Worm (Caenorhabditis elegans) whole organism, midembryonic: Measurements from ENCODE around the gene F53C3.3.

ENCODE experiments used
- T22C8.4 ChIP-seq: fragments of 200-800 bp; sonication (Bioruptor generic); IDR thresholded peaks from 2 replicates; pipeline ENCODE4 v1.3.6; 2022; ENCODE audit warnings: missing genetic modification characterization, missing compliant biosample characterization
- cog-1 ChIP-seq: sonication (generic microtip); optimal IDR thresholded peaks from 2 replicates; lab custom pipeline; 2016; ENCODE audit warnings: missing genetic modification characterization, missing compliant biosample characterization
- flt-1 ChIP-seq: fragments of 200-800 bp; sonication (Bioruptor generic); IDR thresholded peaks from 2 replicates; pipeline ENCODE4 v1.3.6; 2022; ENCODE audit warnings: missing genetic modification characterization, missing compliant biosample characterization
- klf-2 ChIP-seq: fragments of 200-800 bp; sonication (Bioruptor generic); conservative IDR thresholded peaks from 2 replicates; pipeline ENCODE4 v1.3.6; 2022; ENCODE audit warnings: missing genetic modification reagents, missing genetic modification characterization, missing compliant biosample characterization
- med-1 ChIP-seq: sonication (generic microtip); optimal IDR thresholded peaks from 2 replicates; lab custom pipeline; 2017; ENCODE audit warnings: missing genetic modification characterization, mild to moderate bottlenecking, missing compliant biosample characterization, antibody characterized with exemption, missing genetic modification reagents; ENCODE audit not compliant: insufficient read depth
- ref-1 ChIP-seq: fragments of 200-800 bp; sonication (Bioruptor generic); conservative IDR thresholded peaks from 2 replicates; pipeline ENCODE4 v1.3.6; 2022; ENCODE audit warnings: missing genetic modification reagents, missing genetic modification characterization, missing compliant biosample characterization
- tab-1 ChIP-seq: fragments of 200-800 bp; sonication (Bioruptor generic); IDR thresholded peaks from 2 replicates; pipeline ENCODE4 v1.3.6; 2022; ENCODE audit warnings: missing genetic modification characterization, missing compliant biosample characterization
- ztf-23 ChIP-seq: fragments of 200-800 bp; sonication (Bioruptor generic); IDR thresholded peaks from 2 replicates; pipeline ENCODE4 v1.3.6; 2022; ENCODE audit warnings: missing genetic modification reagents, missing genetic modification characterization, missing compliant biosample characterization
- ztf-29 ChIP-seq: fragments of 200-800 bp; sonication (Bioruptor generic); IDR thresholded peaks from 2 replicates; pipeline ENCODE4 v1.3.6; 2022; ENCODE audit warnings: missing genetic modification reagents, missing genetic modification characterization, missing compliant biosample characterization

The F53C3.3 gene

DNA sequence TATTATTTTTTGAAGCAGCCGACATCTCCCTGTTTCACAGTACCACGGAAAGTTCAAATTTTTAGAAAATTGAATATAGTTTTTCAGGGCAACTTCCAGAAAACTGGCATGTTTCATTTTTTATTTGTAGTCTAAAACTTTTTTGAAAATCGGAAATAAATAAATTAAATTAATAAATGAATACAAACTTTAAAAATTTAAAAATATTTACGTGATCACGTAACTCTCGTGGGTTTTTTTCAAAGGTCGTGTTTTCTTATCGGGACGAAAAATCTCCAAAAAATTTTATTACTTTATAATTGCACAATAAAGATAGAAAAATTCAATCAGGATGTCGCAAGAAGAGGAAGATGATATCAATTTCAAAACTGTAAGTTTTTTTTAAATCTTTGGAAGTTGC lies 9.1 kb downstream of the F53C3.3 start, which contains the start of gene F53C3.1:
F53C3.1 (plus strand) TSS at position 301 of the 400 bp plus-strand sequence.
- TF ChIP-seq med-1 (no peak), ztf-23 (GFP tag; lab: Robert Waterston, UW) (no peak), ref-1 (no peak), klf-2 (no peak), T22C8.4 (GFP tag; lab: Robert Waterston, UW) (no peak), tab-1 (GFP tag; lab: Robert Waterston, UW) (no peak), cog-1 (no peak), flt-1 (GFP tag; lab: Robert Waterston, UW) (no peak), ztf-29 (GFP tag; lab: Robert Waterston, UW) (no peak)

DNA sequence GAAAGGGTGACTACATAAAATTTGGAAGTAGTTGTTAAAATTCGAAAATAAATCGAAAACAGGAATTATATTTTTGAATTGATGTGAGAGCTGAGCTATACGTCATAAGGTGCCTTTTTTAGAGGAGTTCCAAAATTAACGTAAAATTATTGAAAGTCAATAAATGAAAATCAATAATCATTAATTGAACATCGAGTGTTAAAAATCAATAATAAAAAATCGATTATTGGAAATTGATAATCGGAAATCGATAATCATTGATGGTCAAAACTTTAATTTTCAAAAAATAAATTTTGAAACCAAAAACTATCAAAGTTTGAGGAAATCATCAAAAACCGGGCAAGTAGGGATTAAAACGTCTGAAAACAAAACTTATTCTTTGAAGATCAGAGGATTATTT lies 11.0 kb downstream of the F53C3.3 start:
- TF ChIP-seq T22C8.4 (GFP tag; lab: Robert Waterston, UW) (peak; percentile 33; the same call in 1 of the 2 replicates), ztf-29 (GFP tag; lab: Robert Waterston, UW) (no peak)

DNA sequence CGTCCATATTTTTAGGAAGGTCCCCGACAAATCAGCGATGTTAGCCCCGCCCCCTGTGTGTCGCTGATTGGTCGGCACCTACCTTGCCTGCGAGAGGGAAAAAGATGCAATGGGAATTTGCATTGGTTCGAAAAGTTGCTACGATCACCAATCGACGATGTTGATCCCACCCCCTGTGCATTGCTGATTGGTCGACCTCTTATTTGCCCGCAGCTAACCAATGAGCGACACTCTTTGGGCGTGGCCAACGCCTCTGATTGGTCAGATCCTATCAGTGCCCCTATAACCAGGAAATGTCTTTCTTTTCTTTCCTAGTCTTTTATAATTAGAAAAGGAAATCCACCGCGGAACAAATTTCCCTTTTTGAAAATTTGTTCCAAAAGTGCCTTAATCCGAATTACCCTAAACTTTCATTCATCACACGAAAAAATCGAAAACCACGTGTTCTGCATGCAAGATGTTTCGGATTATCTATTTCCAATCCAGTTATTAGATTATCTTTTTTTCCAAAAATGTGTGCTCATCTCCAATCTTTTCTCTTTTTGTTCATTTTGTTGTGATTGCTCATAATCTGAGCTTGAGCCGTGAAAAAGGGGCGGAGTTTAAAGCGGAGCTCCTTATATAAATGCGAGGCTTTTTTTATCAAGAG lies 15.5 kb downstream of the F53C3.3 start:
- TF ChIP-seq cog-1: no peak
- TF ChIP-seq ref-1: no peak

DNA sequence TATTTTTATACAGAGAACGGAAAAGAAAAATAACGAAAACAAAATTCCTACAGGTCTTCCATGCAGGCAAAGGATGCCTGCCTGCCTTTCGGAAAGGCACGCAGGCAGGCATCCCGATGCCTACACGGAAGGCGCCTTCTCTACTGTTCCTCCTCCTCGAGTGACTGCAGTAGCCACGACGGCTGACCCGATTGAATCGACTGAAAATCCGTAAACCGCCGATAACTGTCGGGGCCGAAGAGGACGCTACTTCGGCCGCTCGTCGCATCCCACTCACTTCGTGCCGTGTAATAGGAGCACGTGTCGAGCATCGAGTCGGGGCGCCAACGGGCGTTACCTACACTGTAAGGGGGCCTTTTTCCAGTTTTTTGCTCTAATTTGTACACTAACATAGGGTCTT lies 18.0 kb downstream of the F53C3.3 start:
- no peak for TF ChIP-seq ztf-23 (GFP tag; lab: Robert Waterston, UW)
- TF ChIP-seq tab-1 (GFP tag; lab: Robert Waterston, UW): no peak
- TF ChIP-seq flt-1 (GFP tag; lab: Robert Waterston, UW): no peak
- TF ChIP-seq med-1: no peak
- TF ChIP-seq ref-1: no peak
- TF ChIP-seq ztf-29 (GFP tag; lab: Robert Waterston, UW): no peak
- no peak for TF ChIP-seq cog-1
- no peak for TF ChIP-seq T22C8.4 (GFP tag; lab: Robert Waterston, UW)
- no peak for TF ChIP-seq klf-2

DNA sequence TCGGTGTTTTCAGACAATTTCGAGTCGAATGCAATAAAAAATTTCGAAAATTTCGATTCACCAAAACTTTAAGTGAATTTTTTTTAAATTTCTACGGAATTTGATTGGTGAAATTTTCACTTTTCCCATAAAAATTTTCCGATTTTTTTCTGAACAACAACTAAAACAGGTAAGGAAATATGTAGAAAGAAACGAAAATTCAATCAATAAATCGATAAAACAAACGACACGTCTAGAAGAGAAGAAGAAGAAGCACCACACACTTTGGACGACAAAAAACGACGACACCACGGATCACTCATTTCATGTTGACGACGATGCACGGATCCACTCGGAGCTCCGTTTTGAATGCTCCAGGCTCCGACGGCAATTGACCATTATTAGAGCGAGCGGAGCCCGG lies 20.0 kb downstream of the F53C3.3 start:
- TF ChIP-seq cog-1 (no peak), flt-1 (GFP tag; lab: Robert Waterston, UW) (no peak), tab-1 (GFP tag; lab: Robert Waterston, UW) (no peak), T22C8.4 (GFP tag; lab: Robert Waterston, UW) (no peak), ztf-23 (GFP tag; lab: Robert Waterston, UW) (no peak), ztf-29 (GFP tag; lab: Robert Waterston, UW) (no peak), ref-1 (no peak), med-1 (no peak), klf-2 (no peak)

DNA sequence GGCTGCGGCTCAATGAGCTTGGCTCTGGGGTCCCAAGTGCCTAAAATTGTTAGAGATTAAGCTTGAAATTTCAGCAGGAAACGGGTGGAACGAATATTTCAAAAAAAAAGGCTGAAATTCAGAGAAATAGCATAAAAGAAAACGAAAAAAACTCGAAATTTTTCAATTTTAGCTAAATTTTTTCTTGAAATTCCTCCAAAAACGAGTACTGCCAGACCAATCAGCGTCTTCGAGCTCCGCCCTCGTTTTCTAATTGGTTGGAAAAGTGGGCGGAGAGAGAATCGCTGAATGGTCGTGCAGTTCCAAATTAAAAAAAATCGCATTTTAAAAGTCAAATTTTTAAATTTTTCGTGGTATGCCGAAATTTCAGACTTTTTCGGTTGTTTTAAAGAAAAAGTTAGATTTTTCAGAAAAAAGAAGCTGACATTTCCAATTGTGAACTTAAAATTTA lies 25.3 kb downstream of the F53C3.3 start, which contains the start of gene plpp-1.1:
plpp-1.1 (minus strand) TSS at position 51 of the 451 bp plus-strand sequence.
- TF ChIP-seq flt-1 (GFP tag; lab: Robert Waterston, UW) (no peak), T22C8.4 (GFP tag; lab: Robert Waterston, UW) (no peak), klf-2 (no peak), ref-1 (no peak), ztf-29 (GFP tag; lab: Robert Waterston, UW) (no peak), med-1 (no peak), ztf-23 (GFP tag; lab: Robert Waterston, UW) (no peak), tab-1 (GFP tag; lab: Robert Waterston, UW) (no peak), cog-1 (no peak)

DNA sequence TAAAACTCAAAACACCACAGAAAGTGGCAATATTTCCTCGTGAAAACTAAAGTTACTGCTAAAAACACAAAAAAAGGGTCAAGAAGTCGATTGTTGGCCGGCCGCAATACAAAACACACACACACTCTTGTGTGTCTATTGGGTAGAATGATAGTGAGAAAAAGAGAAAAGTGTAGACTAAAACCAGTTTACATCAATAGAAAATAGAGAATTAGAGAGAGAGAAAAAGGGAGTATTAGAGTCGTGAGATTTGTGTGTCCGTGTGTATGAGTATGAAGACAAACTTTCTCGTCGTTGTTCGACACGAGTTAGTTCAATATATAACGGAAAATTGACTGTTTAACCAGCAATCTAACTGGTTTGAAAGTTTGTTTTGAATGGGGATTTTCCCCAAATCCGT lies 26.8 kb downstream of the F53C3.3 start:
- no peak for TF ChIP-seq ztf-29 (GFP tag; lab: Robert Waterston, UW)
- TF ChIP-seq T22C8.4 (GFP tag; lab: Robert Waterston, UW): no peak
- TF ChIP-seq klf-2: no peak
- TF ChIP-seq ref-1: no peak
- no peak for TF ChIP-seq med-1
- TF ChIP-seq cog-1: no peak

DNA sequence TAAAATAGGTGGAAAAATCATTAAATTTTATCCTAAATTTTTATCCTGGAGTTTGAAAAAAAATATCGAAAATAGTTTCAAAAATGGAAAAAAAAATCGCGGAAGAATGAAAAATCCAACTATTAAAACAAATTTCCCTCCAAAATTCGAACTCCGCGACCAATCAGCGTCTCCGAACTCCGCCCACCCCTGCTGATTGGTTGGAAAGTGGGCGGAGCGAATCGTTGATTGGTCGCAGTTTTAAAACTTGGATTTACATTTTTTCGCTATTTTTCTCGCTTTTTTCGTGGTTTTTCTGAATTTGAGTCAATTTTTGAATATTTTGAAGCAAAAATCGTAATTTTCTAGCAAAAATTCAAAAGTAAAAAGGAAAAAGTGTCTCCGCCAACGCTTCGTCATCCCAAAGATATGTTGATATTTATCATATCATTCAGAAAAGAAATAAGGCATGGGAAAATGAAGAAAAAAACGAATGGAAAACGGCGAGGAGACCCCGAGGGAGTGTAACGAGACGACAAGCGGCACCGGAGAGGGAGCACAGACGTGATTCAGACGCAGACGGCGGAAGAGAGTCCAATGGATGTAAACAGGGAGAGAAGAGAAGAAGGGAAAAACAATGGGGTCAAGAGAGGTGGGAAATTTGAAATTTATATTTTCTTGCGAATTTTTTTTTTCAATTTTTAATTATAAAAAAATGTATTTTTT lies 28.0 kb downstream of the F53C3.3 start:
- TF ChIP-seq cog-1 (peak; percentile 8), ref-1 (no peak), ztf-29 (GFP tag; lab: Robert Waterston, UW) (no peak)

DNA sequence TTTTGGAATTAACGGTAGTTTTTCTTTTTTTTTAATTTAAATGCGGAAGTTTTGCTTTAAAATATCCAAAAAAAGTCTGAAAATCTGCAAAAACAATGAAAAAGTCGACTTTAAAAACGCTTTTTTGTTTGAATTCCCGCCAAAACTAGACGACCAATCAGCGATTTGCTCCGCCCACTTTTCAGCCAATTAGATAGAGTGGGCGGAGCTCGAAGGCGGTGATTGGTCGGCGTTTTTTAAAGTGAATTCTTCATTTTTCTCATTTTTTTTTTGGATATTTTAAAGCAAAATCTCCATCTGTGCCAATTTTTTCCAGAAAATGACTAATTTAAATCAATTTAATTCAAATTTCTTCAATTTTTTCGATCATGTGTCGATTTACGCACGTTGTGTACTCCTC lies 28.6 kb downstream of the F53C3.3 start:
- TF ChIP-seq ref-1 (no peak), T22C8.4 (GFP tag; lab: Robert Waterston, UW) (no peak), tab-1 (GFP tag; lab: Robert Waterston, UW) (no peak), ztf-29 (GFP tag; lab: Robert Waterston, UW) (no peak), cog-1 (no peak), flt-1 (GFP tag; lab: Robert Waterston, UW) (no peak), ztf-23 (GFP tag; lab: Robert Waterston, UW) (no peak), med-1 (no peak), klf-2 (no peak)

DNA sequence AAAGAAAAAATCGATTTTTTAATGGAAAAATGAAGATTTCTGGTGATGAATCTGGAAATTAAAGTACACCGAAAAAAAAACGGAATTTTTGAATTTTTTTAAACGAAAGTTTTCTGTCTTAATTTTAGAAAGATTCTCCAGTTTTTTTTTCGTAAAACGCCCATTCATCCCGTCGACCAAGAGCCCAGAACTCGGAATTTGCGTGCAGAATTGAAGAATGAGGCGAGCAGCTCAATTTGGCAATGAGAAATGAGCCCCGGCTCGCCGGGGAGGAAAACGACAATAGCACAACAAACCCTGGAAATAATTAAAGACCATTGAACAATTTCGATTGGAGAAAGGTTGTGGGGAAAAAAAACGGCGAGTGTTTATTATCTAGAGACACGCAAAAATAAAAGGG lies 29.2 kb downstream of the F53C3.3 start:
- TF ChIP-seq cog-1 (no peak), tab-1 (GFP tag; lab: Robert Waterston, UW) (no peak), klf-2 (no peak), T22C8.4 (GFP tag; lab: Robert Waterston, UW) (no peak), ref-1 (no peak), med-1 (no peak)

DNA sequence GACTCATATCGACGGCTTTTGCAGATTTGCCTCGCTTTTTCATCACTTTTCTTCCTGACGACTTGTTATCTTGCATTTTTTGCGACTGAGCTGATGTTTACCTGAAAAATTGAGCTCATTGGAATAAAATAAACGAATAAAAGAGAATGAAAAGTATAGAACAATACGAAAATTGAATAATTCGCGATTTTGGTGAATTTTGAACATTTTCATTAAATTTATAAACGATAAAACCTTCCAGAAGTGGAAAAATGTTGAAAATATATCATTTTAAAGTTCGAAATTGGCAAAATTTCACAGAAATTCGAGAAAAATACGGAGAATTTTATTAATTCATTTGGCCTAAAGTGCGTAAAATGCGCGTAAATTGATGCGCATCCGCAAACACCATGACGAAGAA lies 31.0 kb downstream of the F53C3.3 start, which contains the start of gene Y14H12B.2:
Y14H12B.2 (minus strand) TSS at position 101 of the 400 bp plus-strand sequence.
- TF ChIP-seq cog-1 (no peak), T22C8.4 (GFP tag; lab: Robert Waterston, UW) (no peak), ztf-23 (GFP tag; lab: Robert Waterston, UW) (no peak), med-1 (no peak), ref-1 (no peak), flt-1 (GFP tag; lab: Robert Waterston, UW) (no peak), ztf-29 (GFP tag; lab: Robert Waterston, UW) (no peak), klf-2 (no peak), tab-1 (GFP tag; lab: Robert Waterston, UW) (no peak)
